Worm (Caenorhabditis elegans) whole organism, mixed stage, embryonic: ENCODE measurements around the gene his-35.

ENCODE experiments used
- M03D4.4 ChIP-seq: sonication (generic microtip); optimal IDR thresholded peaks from 2 replicates; lab custom pipeline; 2017; ENCODE audit warnings: mild to moderate bottlenecking, missing genetic modification characterization, missing compliant biosample characterization
- bed-3 ChIP-seq: fragments of 200-800 bp; sonication (Bioruptor generic); optimal IDR thresholded peaks from 3 replicates; lab custom pipeline; 2018; ENCODE audit warnings: mild to moderate bottlenecking, missing genetic modification characterization, moderate library complexity, missing compliant biosample characterization
- blmp-1 ChIP-seq: fragments of 150-350 bp; optimal IDR thresholded peaks from 2 replicates; lab custom pipeline; 2014; ENCODE audit warnings: missing biosample characterization, missing genetic modification characterization
- ceh-39 ChIP-seq: fragments of 150-350 bp; optimal IDR thresholded peaks from 2 replicates; lab custom pipeline; 2014; ENCODE audit warnings: missing biosample characterization, missing genetic modification characterization
- ceh-43 ChIP-seq: fragments of 200-800 bp; sonication (Bioruptor generic); optimal IDR thresholded peaks from 2 replicates; lab custom pipeline; 2018; ENCODE audit warnings: mild to moderate bottlenecking, missing genetic modification characterization, moderate library complexity, missing compliant biosample characterization
- ceh-83 ChIP-seq: fragments of 200-800 bp; sonication (Bioruptor generic); optimal IDR thresholded peaks from 2 replicates; lab custom pipeline; 2018; ENCODE audit warnings: mild to moderate bottlenecking, missing genetic modification characterization, missing compliant biosample characterization
- ces-1 ChIP-seq: fragments of 150-350 bp; optimal IDR thresholded peaks from 2 replicates; lab custom pipeline; 2014; ENCODE audit warnings: missing biosample characterization, missing genetic modification reagents, missing genetic modification characterization
- cnd-1 ChIP-seq: fragments of 200-800 bp; sonication (Bioruptor generic); optimal IDR thresholded peaks from 2 replicates; lab custom pipeline; 2018; ENCODE audit warnings: mild to moderate bottlenecking, missing genetic modification characterization, missing compliant biosample characterization
- drap-1 ChIP-seq: fragments of 200-800 bp; sonication (Bioruptor generic); optimal IDR thresholded peaks from 3 replicates; lab custom pipeline; 2018; ENCODE audit warnings: mild to moderate bottlenecking, missing genetic modification characterization, missing compliant biosample characterization
- elt-1 ChIP-seq: sonication (generic microtip); optimal IDR thresholded peaks from 2 replicates; lab custom pipeline; 2017; ENCODE audit warnings: missing genetic modification characterization, mild to moderate bottlenecking, missing compliant biosample characterization, antibody characterized with exemption, moderate library complexity, borderline replicate concordance; ENCODE audit not compliant: insufficient read depth
- elt-3 ChIP-seq: fragments of 150-350 bp; optimal IDR thresholded peaks from 2 replicates; lab custom pipeline; 2014; ENCODE audit warnings: missing biosample characterization, missing genetic modification characterization
- flh-1 ChIP-seq: fragments of 200-800 bp; sonication (Bioruptor generic); optimal IDR thresholded peaks from 2 replicates; lab custom pipeline; 2018; ENCODE audit warnings: mild to moderate bottlenecking, missing genetic modification characterization, moderate library complexity, missing compliant biosample characterization
- ham-2 ChIP-seq: fragments of 200-800 bp; sonication (Bioruptor generic); optimal IDR thresholded peaks from 2 replicates; lab custom pipeline; 2018; ENCODE audit warnings: mild to moderate bottlenecking, missing genetic modification characterization, missing compliant biosample characterization
- hlh-1 ChIP-seq: fragments of 150-350 bp; optimal IDR thresholded peaks from 2 replicates; lab custom pipeline; 2014; ENCODE audit warnings: missing biosample characterization, missing genetic modification reagents, missing genetic modification characterization
- lin-13 ChIP-seq: fragments of 150-350 bp; optimal IDR thresholded peaks from 2 replicates; lab custom pipeline; 2014; ENCODE audit warnings: missing biosample characterization, missing genetic modification characterization
- lin-32 ChIP-seq: fragments of 200-800 bp; sonication (Bioruptor generic); optimal IDR thresholded peaks from 2 replicates; lab custom pipeline; 2018; ENCODE audit warnings: mild to moderate bottlenecking, missing genetic modification characterization, missing compliant biosample characterization
- lsy-2 ChIP-seq: fragments of 150-350 bp; optimal IDR thresholded peaks from 2 replicates; lab custom pipeline; 2014; ENCODE audit warnings: missing biosample characterization, missing genetic modification characterization
- mab-5 ChIP-seq: fragments of 150-350 bp; optimal IDR thresholded peaks from 2 replicates; lab custom pipeline; 2014; ENCODE audit warnings: missing biosample characterization, missing genetic modification characterization
- mep-1 ChIP-seq: fragments of 150-350 bp; optimal IDR thresholded peaks from 2 replicates; lab custom pipeline; 2017; ENCODE audit warnings: missing biosample characterization, missing genetic modification reagents, missing genetic modification characterization, inconsistent platforms
- mls-2 ChIP-seq: sonication (generic microtip); optimal IDR thresholded peaks from 2 replicates; lab custom pipeline; 2016; ENCODE audit warnings: mild to moderate bottlenecking, missing genetic modification characterization, moderate library complexity, missing compliant biosample characterization
- nhr-12 ChIP-seq: fragments of 150-350 bp; optimal IDR thresholded peaks from 2 replicates; lab custom pipeline; 2014; ENCODE audit warnings: missing biosample characterization, missing genetic modification characterization
- nhr-2 ChIP-seq: fragments of 150-350 bp; optimal IDR thresholded peaks from 2 replicates; lab custom pipeline; 2014; ENCODE audit warnings: missing biosample characterization, missing genetic modification characterization
- nhr-237 ChIP-seq: fragments of 150-350 bp; optimal IDR thresholded peaks from 2 replicates; lab custom pipeline; 2014; ENCODE audit warnings: missing biosample characterization, missing genetic modification characterization
- nhr-28 ChIP-seq: fragments of 150-350 bp; optimal IDR thresholded peaks from 2 replicates; lab custom pipeline; 2014; ENCODE audit warnings: missing biosample characterization, missing genetic modification characterization
- nhr-76 ChIP-seq: sonication (generic microtip); optimal IDR thresholded peaks from 2 replicates; lab custom pipeline; 2017; ENCODE audit warnings: missing biosample characterization, missing genetic modification characterization
- pha-4 ChIP-seq: fragments of 150-350 bp; optimal IDR thresholded peaks from 2 replicates; lab custom pipeline; 2018; ENCODE audit warnings: missing biosample characterization, missing genetic modification reagents, missing genetic modification characterization
- sem-2 ChIP-seq: fragments of 200-800 bp; sonication (Bioruptor generic); optimal IDR thresholded peaks from 2 replicates; lab custom pipeline; 2018; ENCODE audit warnings: mild to moderate bottlenecking, missing genetic modification characterization, missing compliant biosample characterization
- snpc-4 ChIP-seq: fragments of 150-350 bp; optimal IDR thresholded peaks from 2 replicates; lab custom pipeline; 2014; ENCODE audit warnings: missing biosample characterization, missing genetic modification characterization
- sptf-1 ChIP-seq: sonication (generic microtip); optimal IDR thresholded peaks from 2 replicates; lab custom pipeline; 2017; ENCODE audit warnings: mild to moderate bottlenecking, missing genetic modification characterization, moderate library complexity, missing compliant biosample characterization
- tbx-8 ChIP-seq: fragments of 200-800 bp; sonication (Bioruptor generic); optimal IDR thresholded peaks from 2 replicates; lab custom pipeline; 2018; ENCODE audit warnings: mild to moderate bottlenecking, missing genetic modification characterization, moderate library complexity, missing compliant biosample characterization
- unc-120 ChIP-seq: sonication (generic microtip); optimal IDR thresholded peaks from 2 replicates; lab custom pipeline; 2017; ENCODE audit warnings: missing genetic modification characterization, missing compliant biosample characterization; ENCODE audit not compliant: poor library complexity, severe bottlenecking
- unc-39 ChIP-seq: fragments of 150-350 bp; optimal IDR thresholded peaks from 2 replicates; lab custom pipeline; 2014; ENCODE audit warnings: missing biosample characterization, missing genetic modification characterization
- unc-62 ChIP-seq: fragments of 150-350 bp; optimal IDR thresholded peaks from 2 replicates; lab custom pipeline; 2014; ENCODE audit warnings: missing biosample characterization, missing genetic modification reagents, missing genetic modification characterization
- zip-8 ChIP-seq: fragments of 150-350 bp; optimal IDR thresholded peaks from 2 replicates; lab custom pipeline; 2014; ENCODE audit warnings: missing biosample characterization, missing genetic modification characterization
- ztf-11 ChIP-seq: fragments of 150-350 bp; optimal IDR thresholded peaks from 2 replicates; lab custom pipeline; 2014; ENCODE audit warnings: missing biosample characterization, missing genetic modification characterization

Gene his-35

DNA sequence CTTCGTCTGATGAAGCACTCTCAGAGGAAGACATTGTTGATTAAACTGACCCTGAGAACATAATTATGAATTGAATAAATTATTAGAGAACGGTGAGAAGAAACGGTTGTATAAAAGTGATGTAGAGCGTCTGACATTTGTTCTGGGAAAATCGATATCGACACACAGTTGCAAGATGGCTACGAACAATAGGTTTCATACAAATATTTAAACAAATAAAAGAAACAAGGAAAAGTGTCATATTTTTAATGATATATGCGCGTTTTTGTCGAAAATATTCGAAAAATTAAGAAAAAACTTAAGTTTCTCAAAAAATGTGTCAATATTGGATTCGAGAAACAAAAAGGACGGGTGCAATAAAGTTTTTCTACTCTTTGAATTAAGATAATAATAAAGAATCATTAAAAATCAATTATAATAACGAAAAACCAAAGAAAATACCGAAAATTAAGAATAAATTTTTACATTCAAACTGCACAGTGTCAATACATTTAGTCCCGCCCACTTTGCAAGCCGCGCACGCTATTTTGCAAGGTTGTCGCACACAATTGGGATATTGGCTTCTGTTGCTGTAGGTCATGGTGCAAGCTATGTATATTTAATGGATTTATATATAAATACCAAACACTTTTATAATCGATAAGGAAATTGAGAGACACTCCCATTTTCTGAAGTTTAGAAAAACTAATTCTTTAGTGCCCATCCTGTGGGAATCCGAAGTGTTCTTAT is 37.7 kb upstream of the his-35 start, which contains the start of gene rtfo-1:
Gene rtfo-1 (minus strand): TSS at position 51 of the 729 bp plus-strand sequence.
- TF ChIP-seq tbx-8 (GFP tag; lab: Kevin White, UChicago) (no peak), ceh-39 (no peak), M03D4.4 (tag; lab: Kevin White, UChicago) (peak; percentile 69), ztf-11 (tag; lab: Kevin White, UChicago) (peak; percentile 57), nhr-2 (tag; lab: Kevin White, UChicago) (no peak), bed-3 (GFP tag; lab: Kevin White, UChicago) (peak; percentile 8), pha-4 (peak; percentile 24), hlh-1 (peak; percentile 65), nhr-237 (tag; lab: Kevin White, UChicago) (peak; percentile 6), blmp-1 (peak; percentile 25), elt-1 (tag; lab: Kevin White, UChicago) (no peak), lin-13 (tag; lab: Kevin White, UChicago) (peak; percentile 39), ceh-83 (GFP tag; lab: Kevin White, UChicago) (peak; percentile 58), cnd-1 (tag; lab: Kevin White, UChicago) (peak; percentile 61), nhr-12 (tag; lab: Kevin White, UChicago) (no peak), drap-1 (GFP tag; lab: Kevin White, UChicago) (peak; percentile 58), ces-1 (GFP tag; lab: Kevin White, UChicago) (peak; percentile 39), lin-32 (GFP tag; lab: Kevin White, UChicago) (peak; percentile 10), sem-2 (GFP tag; lab: Kevin White, UChicago) (no peak), ham-2 (peak; percentile 54), unc-120 (tag; lab: Kevin White, UChicago) (no peak), nhr-28 (tag; lab: Kevin White, UChicago) (no peak), mls-2 (tag; lab: Kevin White, UChicago) (peak; percentile 54), flh-1 (GFP tag; lab: Kevin White, UChicago) (no peak), ceh-43 (peak; percentile 72), zip-8 (no peak), elt-3 (no peak), sptf-1 (tag; lab: Kevin White, UChicago) (peak; percentile 85), nhr-76 (peak; percentile 69), lsy-2 (tag; lab: Kevin White, UChicago) (peak; percentile 26), snpc-4 (tag; lab: Kevin White, UChicago) (no peak), mab-5 (tag; lab: Kevin White, UChicago) (no peak), mep-1 (tag; lab: Kevin White, UChicago) (peak; percentile 65), unc-39 (no peak), unc-62 (GFP tag; lab: Kevin White, UChicago) (no peak)

DNA sequence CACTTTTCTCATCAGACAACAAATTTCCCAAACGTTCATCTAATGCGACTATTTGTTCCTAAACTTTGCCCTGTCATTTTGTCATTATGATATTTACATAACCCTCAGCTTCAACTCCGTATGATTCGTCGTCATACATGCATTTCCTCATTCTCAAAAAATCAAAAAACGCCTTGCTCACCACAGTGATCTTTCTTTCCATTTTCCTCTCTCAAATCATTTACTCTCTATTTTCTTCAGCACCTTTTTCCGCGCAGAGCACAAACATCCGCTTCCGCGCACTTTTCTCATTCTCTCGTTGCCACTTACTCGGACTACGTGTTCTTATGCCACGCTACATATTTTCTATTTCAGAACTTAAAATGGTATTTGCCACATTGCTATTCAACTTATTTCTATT is 31.9 kb upstream of the his-35 start, which contains the start of gene F25B3.2:
Gene F25B3.2 (plus strand): TSS at position 301 of the 400 bp plus-strand sequence.
- TF ChIP-seq ces-1 (GFP tag; lab: Kevin White, UChicago) (no peak), cnd-1 (tag; lab: Kevin White, UChicago) (no peak), unc-39 (no peak), hlh-1 (no peak), lin-32 (GFP tag; lab: Kevin White, UChicago) (no peak), elt-3 (no peak), lsy-2 (tag; lab: Kevin White, UChicago) (no peak), sem-2 (GFP tag; lab: Kevin White, UChicago) (no peak), ztf-11 (tag; lab: Kevin White, UChicago) (no peak), nhr-12 (tag; lab: Kevin White, UChicago) (no peak), tbx-8 (GFP tag; lab: Kevin White, UChicago) (no peak), flh-1 (GFP tag; lab: Kevin White, UChicago) (no peak), M03D4.4 (tag; lab: Kevin White, UChicago) (no peak), mep-1 (tag; lab: Kevin White, UChicago) (no peak), mab-5 (tag; lab: Kevin White, UChicago) (no peak), nhr-237 (tag; lab: Kevin White, UChicago) (no peak), zip-8 (no peak)
- TF ChIP-seq, all 35 proteins: peak for 0

- no peak for TF ChIP-seq nhr-28 (tag; lab: Kevin White, UChicago)
- TF ChIP-seq snpc-4 (tag; lab: Kevin White, UChicago), result no peak
- TF ChIP-seq nhr-2 (tag; lab: Kevin White, UChicago), result no peak
- no peak for TF ChIP-seq lin-13 (tag; lab: Kevin White, UChicago)
- no peak for TF ChIP-seq ceh-43
- TF ChIP-seq ceh-83 (GFP tag; lab: Kevin White, UChicago), result no peak
- no peak for TF ChIP-seq ham-2
- no peak for TF ChIP-seq drap-1 (GFP tag; lab: Kevin White, UChicago)
- TF ChIP-seq nhr-76, result no peak
- TF ChIP-seq unc-120 (tag; lab: Kevin White, UChicago), result no peak
- no peak for TF ChIP-seq nhr-12 (tag; lab: Kevin White, UChicago)
- TF ChIP-seq cnd-1 (tag; lab: Kevin White, UChicago), result no peak
- TF ChIP-seq M03D4.4 (tag; lab: Kevin White, UChicago), result no peak
- TF ChIP-seq mep-1 (tag; lab: Kevin White, UChicago), result no peak
- TF ChIP-seq flh-1 (GFP tag; lab: Kevin White, UChicago), result no peak
- TF ChIP-seq sem-2 (GFP tag; lab: Kevin White, UChicago), result no peak
- TF ChIP-seq zip-8, result no peak
- no peak for TF ChIP-seq tbx-8 (GFP tag; lab: Kevin White, UChicago)
- no peak for TF ChIP-seq unc-39
These were observed 26.6 kb upstream of the his-35 start for ce11 chrV:9571673-9572072.
